Worm (Caenorhabditis elegans) whole organism, dauer: Measurements from ENCODE around the gene H41C03.1.
"Not testable (repeated sequence)": the region's sequence is repeated elsewhere in the genome, so short reads cannot be mapped to it uniquely, and the experiment has no call there.

Experiments
- unc-62 ChIP-seq: sonication (generic microtip); optimal IDR thresholded peaks from 2 replicates; lab custom pipeline; 2017; ENCODE audit warnings: missing biosample characterization, missing genetic modification reagents, missing genetic modification characterization

The H41C03.1 gene

ce11 chrII:5873564-5874070, 19.4 kb downstream of the H41C03.1 start, which contains the start of gene tex-2:
TSS of gene tex-2 (minus strand) at chrII:5873614.
- no peak for TF ChIP-seq unc-62 (GFP tag; lab: Kevin White, UChicago)

ce11 chrII:5874130-5874529, 19.9 kb downstream of the H41C03.1 start:
- TF ChIP-seq unc-62 (GFP tag; lab: Kevin White, UChicago) = no peak

- no peak for TF ChIP-seq unc-62 (GFP tag; lab: Kevin White, UChicago)
Observed at ce11 chrII:5876053-5876452, 21.8 kb downstream of the H41C03.1 start, which contains the start of gene F55C12.6. TSS of gene F55C12.6 (minus strand) at chrII:5876153.

- TF ChIP-seq unc-62 (GFP tag; lab: Kevin White, UChicago) = not testable (repeated sequence)
Observed at ce11 chrII:5876511-5876910, 22.3 kb downstream of the H41C03.1 start, which contains the start of gene F55C12.2. TSS of gene F55C12.2 (plus strand) at chrII:5876811.

- TF ChIP-seq unc-62 (GFP tag; lab: Kevin White, UChicago) = no peak
Observed at ce11 chrII:5880677-5881076, 26.5 kb downstream of the H41C03.1 start.

ce11 chrII:5884252-5884651, 30.0 kb downstream of the H41C03.1 start, which contains the start of gene rfip-1:
TSS of gene rfip-1 (plus strand) at chrII:5884552.
- TF ChIP-seq unc-62 (GFP tag; lab: Kevin White, UChicago) = no peak

ce11 chrII:5885966-5886621, 31.9 kb downstream of the H41C03.1 start:
- TF ChIP-seq unc-62 (GFP tag; lab: Kevin White, UChicago) = no peak

ce11 chrII:5889417-5890139, 35.4 kb downstream of the H41C03.1 start:
- TF ChIP-seq unc-62 (GFP tag; lab: Kevin White, UChicago) = no peak

ce11 chrII:5892813-5893212, 38.6 kb downstream of the H41C03.1 start:
- TF ChIP-seq unc-62 (GFP tag; lab: Kevin White, UChicago) = no peak

ce11 chrII:5895870-5896269, 41.6 kb downstream of the H41C03.1 start, which contains the start of gene F59G1.4:
TSS of gene F59G1.4 (plus strand) at chrII:5896170.
- TF ChIP-seq unc-62 (GFP tag; lab: Kevin White, UChicago) = no peak

ce11 chrII:5896512-5896911, 42.3 kb downstream of the H41C03.1 start:
- no peak for TF ChIP-seq unc-62 (GFP tag; lab: Kevin White, UChicago)

ce11 chrII:5899080-5899479, 44.9 kb downstream of the H41C03.1 start:
- TF ChIP-seq unc-62 (GFP tag; lab: Kevin White, UChicago) = no peak

ce11 chrII:5899865-5900486, 45.8 kb downstream of the H41C03.1 start:
- no peak for TF ChIP-seq unc-62 (GFP tag; lab: Kevin White, UChicago)

- no peak for TF ChIP-seq unc-62 (GFP tag; lab: Kevin White, UChicago)
Observed at ce11 chrII:5901407-5902026, 47.3 kb downstream of the H41C03.1 start.

- TF ChIP-seq unc-62 (GFP tag; lab: Kevin White, UChicago) = no peak
Observed at ce11 chrII:5902139-5902538, 47.9 kb downstream of the H41C03.1 start.
